Fruit fly (Drosophila melanogaster) whole organism, pupa: ENCODE data around the gene CG42717.

Experiments used
- CG10348 ChIP-seq: fragments of 200-800 bp; sonication (Bioruptor generic); IDR thresholded peaks from 2 replicates; pipeline ENCODE4 v1.3.6; 2022; ENCODE audit warnings: missing biosample characterization, missing genetic modification characterization
- CG12605 ChIP-seq: fragments of 200-800 bp; sonication (Bioruptor generic); IDR thresholded peaks from 2 replicates; pipeline ENCODE4 v1.3.6; 2022; ENCODE audit warnings: missing biosample characterization, missing genetic modification characterization
- CG13204 ChIP-seq: fragments of 200-800 bp; sonication (Bioruptor generic); optimal IDR thresholded peaks from 2 replicates; lab custom pipeline; 2018; ENCODE audit warnings: missing biosample characterization, mild to moderate bottlenecking, missing genetic modification characterization, moderate library complexity
- CG14655 ChIP-seq: fragments of 200-800 bp; sonication (Bioruptor generic); optimal IDR thresholded peaks from 3 replicates; lab custom pipeline; 2017; ENCODE audit warnings: mild to moderate bottlenecking, missing biosample characterization, missing genetic modification reagents, missing genetic modification characterization
- CG15710 ChIP-seq: fragments of 200-800 bp; sonication (Bioruptor generic); optimal IDR thresholded peaks from 2 replicates; lab custom pipeline; 2018; ENCODE audit warnings: missing biosample characterization, mild to moderate bottlenecking, missing genetic modification characterization, moderate library complexity
- CG17806 ChIP-seq: fragments of 200-800 bp; sonication (Bioruptor generic); optimal IDR thresholded peaks from 2 replicates; lab custom pipeline; 2018; ENCODE audit warnings: missing biosample characterization, mild to moderate bottlenecking, missing genetic modification characterization, moderate library complexity
- CG32121 ChIP-seq: fragments of 200-800 bp; sonication (Bioruptor generic); IDR thresholded peaks from 2 replicates; pipeline ENCODE4 v1.3.6; 2022; ENCODE audit warnings: missing biosample characterization, missing genetic modification characterization
- CG34367 ChIP-seq: fragments of 200-800 bp; sonication (Bioruptor generic); optimal IDR thresholded peaks from 2 replicates; lab custom pipeline; 2018; ENCODE audit warnings: missing biosample characterization, mild to moderate bottlenecking, missing genetic modification characterization
- CG4496 ChIP-seq: fragments of 200-800 bp; sonication (Bioruptor generic); IDR thresholded peaks from 3 replicates; pipeline ENCODE4 v1.3.6; 2022; ENCODE audit warnings: missing biosample characterization, missing genetic modification characterization
- CG8159 ChIP-seq: fragments of 200-800 bp; sonication (Bioruptor generic); optimal IDR thresholded peaks from 3 replicates; lab custom pipeline; 2018; ENCODE audit warnings: missing biosample characterization, mild to moderate bottlenecking, missing genetic modification characterization, moderate library complexity
- CG8301 ChIP-seq: fragments of 200-800 bp; sonication (Bioruptor generic); optimal IDR thresholded peaks from 2 replicates; lab custom pipeline; 2018; ENCODE audit warnings: missing biosample characterization, mild to moderate bottlenecking, missing genetic modification characterization
- CG9948 ChIP-seq: fragments of 200-800 bp; sonication (Bioruptor generic); optimal IDR thresholded peaks from 2 replicates; lab custom pipeline; 2018; ENCODE audit warnings: missing biosample characterization, mild to moderate bottlenecking, missing genetic modification characterization, moderate library complexity
- D1 ChIP-seq: fragments of 200-800 bp; sonication (Bioruptor generic); optimal IDR thresholded peaks from 2 replicates; lab custom pipeline; 2018; ENCODE audit warnings: missing biosample characterization, mild to moderate bottlenecking, missing genetic modification characterization, moderate library complexity
- EcR ChIP-seq: fragments of 200-800 bp; sonication (Bioruptor generic); optimal IDR thresholded peaks from 3 replicates; lab custom pipeline; 2019; ENCODE audit warnings: missing biosample characterization, missing genetic modification characterization, mild to moderate bottlenecking, moderate library complexity, missing genetic modification reagents
- Ets98B ChIP-seq: fragments of 200-800 bp; sonication (Bioruptor generic); IDR thresholded peaks from 2 replicates; pipeline ENCODE4 v1.3.6; 2022; ENCODE audit warnings: missing biosample characterization, missing genetic modification characterization
- Pif1A ChIP-seq: fragments of 200-800 bp; sonication (Bioruptor generic); optimal IDR thresholded peaks from 3 replicates; lab custom pipeline; 2016; ENCODE audit warnings: missing biosample characterization, missing genetic modification characterization
- Pif1B ChIP-seq: fragments of 200-800 bp; sonication (Bioruptor generic); optimal IDR thresholded peaks from 3 replicates; lab custom pipeline; 2016; ENCODE audit warnings: missing biosample characterization, missing genetic modification characterization
- Snoo ChIP-seq: fragments of 200-800 bp; sonication (Bioruptor generic); optimal IDR thresholded peaks from 3 replicates; lab custom pipeline; 2017; ENCODE audit warnings: missing biosample characterization, mild to moderate bottlenecking, missing genetic modification characterization, inconsistent platforms
- fd96Ca ChIP-seq: fragments of 200-800 bp; sonication (Bioruptor generic); IDR thresholded peaks from 3 replicates; pipeline ENCODE4 v1.3.6; 2022; ENCODE audit warnings: missing biosample characterization, missing genetic modification characterization
- gl ChIP-seq: fragments of 200-800 bp; sonication (Bioruptor generic); optimal IDR thresholded peaks from 2 replicates; lab custom pipeline; 2018; ENCODE audit warnings: missing biosample characterization, mild to moderate bottlenecking, missing genetic modification characterization
- rn ChIP-seq: fragments of 200-800 bp; sonication (Bioruptor generic); IDR thresholded peaks from 2 replicates; pipeline ENCODE4 v1.3.6; 2022; ENCODE audit warnings: missing biosample characterization, missing genetic modification characterization

Gene CG42717

dm6 chr3L:15999358-16000005 is 33.5 kb downstream of the CG42717 start:
- peak; percentile 3 for TF ChIP-seq CG17806 (tag; lab: Kevin White, UChicago)
- TF ChIP-seq CG34367 (tag; lab: Kevin White, UChicago): no peak

DNA sequence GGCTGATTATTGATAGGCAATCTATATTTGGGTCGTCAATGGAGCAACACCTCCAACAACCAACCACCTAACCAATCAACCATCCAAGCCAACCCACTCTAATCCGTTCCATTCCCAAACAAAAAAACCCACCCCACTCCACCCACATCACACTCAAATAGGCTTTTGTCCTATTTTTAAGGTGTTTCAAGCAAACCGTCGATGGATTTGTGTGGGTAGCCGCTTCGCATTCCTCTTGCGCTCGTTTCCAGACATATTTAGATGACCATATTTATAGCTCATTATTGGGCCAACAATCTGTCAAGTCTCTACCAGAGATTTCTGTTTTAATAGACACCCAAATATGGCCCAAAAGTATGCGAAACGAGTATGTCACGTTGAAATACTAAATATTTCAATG is 34.8 kb downstream of the CG42717 start:
- no peak for TF ChIP-seq CG13204
- TF ChIP-seq CG12605: no peak
- no peak for TF ChIP-seq CG4496 (GFP tag; lab: Robert Waterston, UW)
- no peak for TF ChIP-seq CG8301
- no peak for TF ChIP-seq CG8159 (tag; lab: Kevin White, UChicago)
- TF ChIP-seq CG34367 (tag; lab: Kevin White, UChicago): no peak
- TF ChIP-seq Snoo (tag; lab: Kevin White, UChicago): no peak
- no peak for TF ChIP-seq EcR (GFP tag; lab: Kevin White, UChicago)
- TF ChIP-seq CG10348 (GFP tag; lab: Robert Waterston, UW): no peak
- TF ChIP-seq D1 (tag; lab: Kevin White, UChicago): no peak
- TF ChIP-seq Pif1B: no peak
- no peak for TF ChIP-seq Pif1A (GFP tag; lab: Kevin White, UChicago)

dm6 chr3L:15996019-15996418 is 37.0 kb downstream of the CG42717 start:
- TF ChIP-seq CG10348 (GFP tag; lab: Robert Waterston, UW): no peak
- TF ChIP-seq Snoo (tag; lab: Kevin White, UChicago): no peak
- TF ChIP-seq CG13204: no peak
- TF ChIP-seq CG9948 (tag; lab: Kevin White, UChicago): no peak
- no peak for TF ChIP-seq CG14655 (GFP tag; lab: Kevin White, UChicago)

DNA sequence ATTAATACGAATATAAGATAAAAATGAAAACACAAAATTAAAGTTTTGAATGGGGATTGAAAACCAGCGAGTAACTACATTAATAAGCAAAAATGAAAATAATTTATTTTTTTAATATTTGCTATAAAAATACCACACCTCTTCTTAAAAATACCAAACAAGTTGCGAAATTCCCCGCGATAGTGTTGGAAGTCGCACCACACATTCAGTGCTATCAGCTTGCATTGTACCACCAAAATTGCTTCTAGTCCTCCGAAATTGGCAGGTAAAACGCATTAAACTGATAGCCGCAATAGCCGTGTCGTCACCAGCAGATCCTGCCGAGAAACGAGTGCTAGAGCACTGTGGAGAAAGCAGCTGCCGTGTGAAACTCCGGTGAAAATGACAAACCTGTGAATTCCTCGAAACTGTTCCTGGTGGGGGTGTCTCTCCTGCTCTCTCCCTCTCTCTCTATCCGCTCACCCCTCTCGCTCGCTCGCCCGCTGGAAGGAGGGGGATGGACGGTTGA is 44.9 kb downstream of the CG42717 start, which contains the start of gene Hip14:
Gene Hip14, plus strand, starts transcription at position 198 of the 508 bp plus-strand sequence.
- TF ChIP-seq Snoo (tag; lab: Kevin White, UChicago) (peak; percentile 28), Pif1A (GFP tag; lab: Kevin White, UChicago) (no peak), gl (tag; lab: Kevin White, UChicago) (peak; percentile 2), rn (GFP tag; lab: Robert Waterston, UW) (no peak), Ets98B (peak; percentile 7; the same call in 1 of the 2 replicates)
- TF ChIP-seq, all 21 proteins: peak for 3

DNA sequence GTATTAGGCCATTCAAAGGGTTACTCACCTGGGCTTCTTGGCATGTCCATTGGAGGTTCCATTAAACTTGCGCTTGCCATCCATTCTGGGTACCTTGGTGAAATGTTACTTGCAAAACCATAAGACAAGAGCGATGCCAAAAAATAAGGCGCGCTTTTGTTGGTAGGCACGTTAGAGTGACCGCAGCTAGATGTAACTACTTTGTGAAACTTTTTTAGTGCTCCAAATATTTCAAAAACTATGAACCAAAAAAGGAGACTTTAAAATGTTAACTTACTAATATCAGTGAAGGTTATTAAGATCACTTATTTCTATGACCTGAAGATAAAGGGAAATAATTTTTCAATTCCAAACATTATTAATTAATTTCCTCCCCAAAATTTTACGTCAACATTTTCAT is 45.4 kb downstream of the CG42717 start, which contains the start of gene PolD1:
Gene PolD1, minus strand, starts transcription at position 181 of the 400 bp plus-strand sequence.
- TF ChIP-seq CG14655 (GFP tag; lab: Kevin White, UChicago) (no peak), EcR (GFP tag; lab: Kevin White, UChicago) (no peak), Ets98B (no peak), CG9948 (tag; lab: Kevin White, UChicago) (no peak), CG8301 (no peak)

- peak; percentile 99 for TF ChIP-seq fd96Ca (GFP tag; lab: Robert Waterston, UW)
- peak; percentile 99 for TF ChIP-seq CG32121
- peak; percentile 91 for TF ChIP-seq CG13204
- peak; percentile 99 for TF ChIP-seq Snoo (tag; lab: Kevin White, UChicago)
- peak; percentile 99 for TF ChIP-seq CG4496 (GFP tag; lab: Robert Waterston, UW)
- TF ChIP-seq gl (tag; lab: Kevin White, UChicago): peak; percentile 92
- TF ChIP-seq CG12605: peak; percentile 98
- TF ChIP-seq CG34367 (tag; lab: Kevin White, UChicago): peak; percentile 96
- TF ChIP-seq rn (GFP tag; lab: Robert Waterston, UW): peak; percentile 99
- peak; percentile 98 for TF ChIP-seq CG9948 (tag; lab: Kevin White, UChicago)
- TF ChIP-seq Pif1B: peak; percentile 96
- peak; percentile 99 for TF ChIP-seq CG15710 (tag; lab: Kevin White, UChicago)
- TF ChIP-seq CG17806 (tag; lab: Kevin White, UChicago): peak; percentile 99
- TF ChIP-seq EcR (GFP tag; lab: Kevin White, UChicago): peak; percentile 65
- TF ChIP-seq CG14655 (GFP tag; lab: Kevin White, UChicago): peak; percentile 99
- no peak for TF ChIP-seq D1 (tag; lab: Kevin White, UChicago)
- peak; percentile 96 for TF ChIP-seq CG8301
- TF ChIP-seq CG8159 (tag; lab: Kevin White, UChicago): peak; percentile 98
- no peak for TF ChIP-seq Pif1A (GFP tag; lab: Kevin White, UChicago)
- TF ChIP-seq CG10348 (GFP tag; lab: Robert Waterston, UW): peak; percentile 96
- peak; percentile 99 for TF ChIP-seq Ets98B
These were observed 50.1 kb downstream of the CG42717 start, which contains the start of the genes brm and Arl1 for dm6 chr3L:15982783-15983432. Gene brm, minus strand, starts transcription at chr3L:15982869. Gene Arl1, plus strand, starts transcription at chr3L:15983135.
